Worm (Caenorhabditis elegans) whole organism, L4 larva: ENCODE results near the gene sdz-15.

Experiments used
- F26F4.8 ChIP-seq: fragments of 200-800 bp; sonication (Bioruptor generic); conservative IDR thresholded peaks from 2 replicates; pipeline ENCODE4 v1.3.6; 2022; ENCODE audit warnings: missing genetic modification characterization, missing compliant biosample characterization
- F37D6.2 ChIP-seq: sonication (generic microtip); optimal IDR thresholded peaks from 2 replicates; lab custom pipeline; 2016; ENCODE audit warnings: mild to moderate bottlenecking, missing genetic modification characterization, missing compliant biosample characterization
- F44E2.7 ChIP-seq: fragments of 200-800 bp; sonication (Bioruptor generic); IDR thresholded peaks from 2 replicates; pipeline ENCODE4 v2.1.2; 2022; ENCODE audit warnings: missing genetic modification characterization, missing compliant biosample characterization
- T20F7.1 ChIP-seq: fragments of 200-800 bp; sonication (Bioruptor generic); optimal IDR thresholded peaks from 2 replicates; lab custom pipeline; 2018; ENCODE audit warnings: mild to moderate bottlenecking, missing genetic modification characterization, missing compliant biosample characterization
- Y105C5A.15 ChIP-seq: fragments of 200-800 bp; sonication (Bioruptor generic); IDR thresholded peaks from 2 replicates; pipeline ENCODE4 v1.3.6; 2022; ENCODE audit warnings: missing genetic modification characterization, missing compliant biosample characterization
- Y5F2A.4 ChIP-seq: fragments of 200-800 bp; sonication (Bioruptor generic); optimal IDR thresholded peaks from 2 replicates; lab custom pipeline; 2018; ENCODE audit warnings: mild to moderate bottlenecking, missing genetic modification characterization, missing compliant biosample characterization
- aly-2 ChIP-seq: sonication (generic microtip); optimal IDR thresholded peaks from 2 replicates; lab custom pipeline; 2018; ENCODE audit warnings: missing biosample characterization, missing genetic modification characterization
- ceh-28 ChIP-seq: fragments of 150-350 bp; optimal IDR thresholded peaks from 2 replicates; lab custom pipeline; 2014; ENCODE audit warnings: missing biosample characterization, missing genetic modification reagents, missing genetic modification characterization
- cey-2 ChIP-seq: sonication (generic microtip); optimal IDR thresholded peaks from 3 replicates; lab custom pipeline; 2017; ENCODE audit warnings: missing genetic modification characterization, mild to moderate bottlenecking, missing compliant biosample characterization, antibody characterized with exemption, borderline replicate concordance; ENCODE audit not compliant: insufficient read depth
- daf-16 ChIP-seq, 3 experiments: sonication (generic microtip); optimal IDR thresholded peaks; 2 replicates each; lab custom pipeline; 2016 to 2017; ENCODE audit warnings: missing genetic modification characterization in 3 of 3, missing genetic modification reagents in 3 of 3, mild to moderate bottlenecking in 2 of 3, missing compliant biosample characterization in 2 of 3, missing biosample characterization in 1 of 3, moderate library complexity in 1 of 3
- dmd-6 ChIP-seq: fragments of 200-800 bp; sonication (Bioruptor generic); IDR thresholded peaks from 2 replicates; pipeline ENCODE4 v1.3.6; 2022; ENCODE audit warnings: missing genetic modification reagents, missing genetic modification characterization, missing compliant biosample characterization
- dve-1 ChIP-seq: sonication (generic microtip); optimal IDR thresholded peaks from 2 replicates; lab custom pipeline; 2017; ENCODE audit warnings: antibody characterized with exemption, mild to moderate bottlenecking, missing genetic modification characterization, missing compliant biosample characterization; ENCODE audit not compliant: insufficient read depth
- hlh-11 ChIP-seq: fragments of 200-800 bp; sonication (Bioruptor generic); optimal IDR thresholded peaks from 2 replicates; lab custom pipeline; 2018; ENCODE audit warnings: mild to moderate bottlenecking, missing genetic modification characterization, missing compliant biosample characterization
- hlh-30 ChIP-seq: sonication (generic microtip); optimal IDR thresholded peaks from 2 replicates; lab custom pipeline; 2017; ENCODE audit warnings: antibody characterized with exemption, mild to moderate bottlenecking, missing genetic modification characterization, missing compliant biosample characterization; ENCODE audit not compliant: insufficient read depth
- jun-1 ChIP-seq: fragments of 150-350 bp; optimal IDR thresholded peaks from 2 replicates; lab custom pipeline; 2014; ENCODE audit warnings: missing biosample characterization, missing genetic modification reagents, missing genetic modification characterization
- lim-7 ChIP-seq: fragments of 200-800 bp; sonication (Bioruptor generic); IDR thresholded peaks from 2 replicates; pipeline ENCODE4 v1.3.6; 2022; ENCODE audit warnings: missing genetic modification characterization, missing compliant biosample characterization
- lin-39 ChIP-seq: fragments of 150-350 bp; optimal IDR thresholded peaks from 2 replicates; lab custom pipeline; 2014; ENCODE audit warnings: missing biosample characterization, missing genetic modification reagents, missing genetic modification characterization
- lsy-2 ChIP-seq, 2 experiments: fragments of 150-350 bp in 1 of 2; sonication (generic microtip) in 1 of 2; optimal IDR thresholded peaks; 2 replicates each; lab custom pipeline; 2014 to 2017; ENCODE audit warnings: missing biosample characterization in 2 of 2, missing genetic modification characterization in 2 of 2
- mep-1 ChIP-seq: fragments of 150-350 bp; sonication (generic microtip); optimal IDR thresholded peaks from 3 replicates; lab custom pipeline; 2014; ENCODE audit warnings: missing biosample characterization, missing genetic modification characterization
- mes-2 ChIP-seq: sonication (generic microtip); optimal IDR thresholded peaks from 2 replicates; lab custom pipeline; 2016; ENCODE audit warnings: missing genotype, mild to moderate bottlenecking, missing genetic modification characterization, missing compliant biosample characterization; ENCODE audit not compliant: poor library complexity, severe bottlenecking
- mxl-3 ChIP-seq: fragments of 200-800 bp; sonication (Bioruptor generic); optimal IDR thresholded peaks from 2 replicates; lab custom pipeline; 2018; ENCODE audit warnings: mild to moderate bottlenecking, missing genetic modification characterization, missing compliant biosample characterization
- nhr-11 ChIP-seq: fragments of 150-350 bp; optimal IDR thresholded peaks from 2 replicates; lab custom pipeline; 2014; ENCODE audit warnings: missing biosample characterization, missing genetic modification characterization
- nhr-25 ChIP-seq: sonication (generic microtip); optimal IDR thresholded peaks from 2 replicates; lab custom pipeline; 2017; ENCODE audit warnings: missing genetic modification characterization, mild to moderate bottlenecking, missing compliant biosample characterization, antibody characterized with exemption, moderate library complexity, borderline replicate concordance; ENCODE audit not compliant: insufficient read depth
- nhr-28 ChIP-seq: fragments of 150-350 bp; optimal IDR thresholded peaks from 2 replicates; lab custom pipeline; 2014; ENCODE audit warnings: missing biosample characterization, missing genetic modification characterization
- nhr-76 ChIP-seq: fragments of 150-350 bp; optimal IDR thresholded peaks from 2 replicates; lab custom pipeline; 2014; ENCODE audit warnings: missing biosample characterization, missing genetic modification characterization
- nhr-77 ChIP-seq: fragments of 150-350 bp; optimal IDR thresholded peaks from 2 replicates; lab custom pipeline; 2014; ENCODE audit warnings: missing biosample characterization, missing genetic modification characterization
- pha-4 ChIP-seq, 2 experiments: fragments of 150-350 bp in 1 of 2; fragments of 200-800 bp in 1 of 2; sonication (Bioruptor generic) in 1 of 2; IDR thresholded peaks in 1 of 2; optimal IDR thresholded peaks in 1 of 2; 2 replicates each; pipeline versions ENCODE4 v1.3.6 to Lab custom; 2014 to 2022; ENCODE audit warnings: missing genetic modification characterization in 2 of 2, missing genetic modification reagents in 2 of 2, missing biosample characterization in 1 of 2, missing compliant biosample characterization in 1 of 2
- pqm-1 ChIP-seq: sonication (generic microtip); optimal IDR thresholded peaks from 2 replicates; lab custom pipeline; 2017; ENCODE audit warnings: missing biosample characterization, missing genetic modification characterization
- saeg-2 ChIP-seq: fragments of 200-800 bp; sonication (Bioruptor generic); IDR thresholded peaks from 2 replicates; pipeline ENCODE4 v1.3.6; 2022; ENCODE audit warnings: missing genetic modification reagents, missing genetic modification characterization, missing compliant biosample characterization
- tra-1 ChIP-seq: fragments of 200-800 bp; sonication (Bioruptor generic); IDR thresholded peaks from 2 replicates; pipeline ENCODE4 v1.3.6; 2022; ENCODE audit warnings: missing genetic modification reagents, missing genetic modification characterization, missing compliant biosample characterization
- unc-62 ChIP-seq, 3 experiments: fragments of 150-350 bp in 1 of 3; sonication (generic microtip); optimal IDR thresholded peaks in 2 of 3; peaks in 1 of 3; 1 replicate in 1 of 3; 2 replicates in 2 of 3; lab custom pipeline; 2014 to 2017; ENCODE audit warnings: missing biosample characterization in 3 of 3, missing genetic modification characterization in 3 of 3, missing genetic modification reagents in 3 of 3, missing genotype in 1 of 3
- zip-2 ChIP-seq: fragments of 150-350 bp; optimal IDR thresholded peaks from 2 replicates; lab custom pipeline; 2014; ENCODE audit warnings: missing biosample characterization, missing genetic modification characterization
- ztf-11 ChIP-seq: fragments of 150-350 bp; optimal IDR thresholded peaks from 2 replicates; lab custom pipeline; 2014; ENCODE audit warnings: missing biosample characterization, missing genetic modification characterization
- ztf-7 ChIP-seq: fragments of 150-350 bp; optimal IDR thresholded peaks from 2 replicates; lab custom pipeline; 2014; ENCODE audit warnings: missing biosample characterization, missing genetic modification characterization

sdz-15 gene

ce11 chrIII:6508327-6508726, 10.1 kb downstream of the sdz-15 start:
- peak; percentile 48 for TF ChIP-seq hlh-30 (tag; lab: Kevin White, UChicago)
- TF ChIP-seq zip-2 (tag; lab: Kevin White, UChicago): no peak
- TF ChIP-seq mxl-3 (GFP tag; lab: Kevin White, UChicago): peak; percentile 28
- TF ChIP-seq nhr-28 (tag; lab: Kevin White, UChicago): peak; percentile 77
- no peak for TF ChIP-seq nhr-25 (tag; lab: Kevin White, UChicago)
- TF ChIP-seq hlh-11 (tag; lab: Kevin White, UChicago): peak; percentile 5

ce11 chrIII:6509301-6509700, 11.0 kb downstream of the sdz-15 start:
- TF ChIP-seq ceh-28 (no peak), dmd-6 (peak; percentile 44), pha-4 (GFP tag; IDR thresholded peaks at IDR 0.05; lab: Robert Waterston, UW) (no peak), pha-4 (tag; optimal IDR thresholded peaks at IDR 0.05; lab: Kevin White, UChicago) (no peak), unc-62 (GFP tag; optimal IDR thresholded peaks at IDR 0.05 in 1 of 2; lab: Kevin White, UChicago) (peak in 1 of 2 experiments; percentile 64), unc-62 (tag; optimal IDR thresholded peaks at IDR 0.05; lab: Kevin White, UChicago) (no peak), lin-39 (tag; lab: Kevin White, UChicago) (no peak), aly-2 (tag; lab: Kevin White, UChicago) (no peak), tra-1 (GFP tag; lab: Robert Waterston, UW) (0 out of 2 replicates have a peak, but pooled peaks have one; percentile 8), dve-1 (peak; percentile 14), nhr-28 (tag; lab: Kevin White, UChicago) (peak; percentile 20), hlh-30 (tag; lab: Kevin White, UChicago) (peak; percentile 31), saeg-2 (no peak), mes-2 (no peak), ztf-11 (tag; lab: Kevin White, UChicago) (no peak), cey-2 (tag; lab: Kevin White, UChicago) (peak; percentile 44), F26F4.8 (GFP tag; lab: Robert Waterston, UW) (no peak), T20F7.1 (GFP tag; lab: Kevin White, UChicago) (peak; percentile 22), Y105C5A.15 (no peak), lim-7 (GFP tag; lab: Robert Waterston, UW) (no peak; the same call in 1 of the 2 replicates), nhr-76 (tag; lab: Kevin White, UChicago) (no peak), lsy-2 (tag; optimal IDR thresholded peaks at IDR 0.05; lab: Kevin White, UChicago) (peak in 1 of 2 experiments; percentile 18), jun-1 (tag; lab: Kevin White, UChicago) (no peak), hlh-11 (tag; lab: Kevin White, UChicago) (peak; percentile 36), mep-1 (no peak), nhr-77 (tag; lab: Kevin White, UChicago) (no peak), ztf-7 (tag; lab: Kevin White, UChicago) (no peak), daf-16 (GFP tag; optimal IDR thresholded peaks at IDR 0.05; lab: Kevin White, UChicago) (no peak), daf-16 (tag; optimal IDR thresholded peaks at IDR 0.05; lab: Kevin White, UChicago) (peak; percentile 73)
- TF ChIP-seq, all 104 proteins: peak for 11

ce11 chrIII:6513759-6514158, 15.5 kb downstream of the sdz-15 start:
- TF ChIP-seq lim-7 (GFP tag; lab: Robert Waterston, UW): 0 out of 2 replicates have a peak, but pooled peaks have one; percentile 54
- 0 out of 2 replicates have a peak, but pooled peaks have one; percentile 8 for TF ChIP-seq F26F4.8 (GFP tag; lab: Robert Waterston, UW)
- TF ChIP-seq F44E2.7 (GFP tag; lab: Robert Waterston, UW): peak; percentile 61; the same call in 1 of the 2 replicates

DNA sequence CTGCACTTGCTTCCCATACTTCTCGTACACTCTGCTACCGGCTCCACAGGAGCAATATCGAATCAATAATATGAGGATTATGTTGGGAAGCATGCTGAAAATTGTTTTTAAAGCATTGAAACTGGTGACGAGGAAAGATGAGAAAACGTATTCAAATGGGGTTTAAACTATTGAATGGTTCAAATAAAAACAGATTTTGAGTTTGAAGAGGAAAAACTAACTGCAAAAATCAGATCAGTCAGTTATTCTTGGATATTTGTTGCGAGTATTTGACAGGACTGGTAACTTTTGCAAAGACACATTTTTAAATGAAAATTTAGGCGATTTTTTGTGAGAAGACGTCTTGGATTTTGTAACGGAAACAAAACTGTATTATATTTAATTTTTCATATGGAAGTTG, 16.4 kb downstream of the sdz-15 start, which contains the start of gene acr-5:
acr-5 (minus strand) TSS at position 101 of the 400 bp plus-strand sequence.
- TF ChIP-seq pqm-1 (tag; lab: Kevin White, UChicago) (no peak), F37D6.2 (tag; lab: Kevin White, UChicago) (no peak), Y105C5A.15 (no peak), nhr-11 (tag; lab: Kevin White, UChicago) (no peak), tra-1 (GFP tag; lab: Robert Waterston, UW) (no peak), Y5F2A.4 (GFP tag; lab: Kevin White, UChicago) (no peak)
